Fruit fly (Drosophila melanogaster): Measurements from ENCODE around the gene CG34109.

Gene CG34109

DNA sequence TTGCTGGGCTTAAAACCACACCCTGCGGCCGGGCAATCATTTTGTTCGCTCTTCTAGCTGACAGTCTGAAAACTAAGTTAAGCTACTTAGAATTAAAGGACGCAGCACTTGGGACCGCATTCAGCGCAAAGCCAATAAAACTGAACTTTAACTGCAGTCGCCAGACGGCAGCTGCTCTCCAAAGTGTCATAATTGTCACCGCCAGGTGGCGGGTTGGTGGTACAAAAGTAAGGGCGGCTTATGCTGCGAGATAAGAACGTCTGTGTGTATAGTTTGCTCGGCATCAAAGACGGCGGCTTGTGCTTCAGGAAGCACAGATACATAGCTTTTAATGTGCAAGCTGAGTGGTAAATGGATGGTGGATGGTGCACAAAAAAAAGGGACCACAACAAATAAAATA is 14.9 kb downstream of the CG34109 start:
- no peak for TF ChIP-seq CG1832 (GFP tag; optimal IDR thresholded peaks at IDR 0.05)
- TF ChIP-seq CG30431 (GFP tag; optimal IDR thresholded peaks at IDR 0.05) = no peak
- TF ChIP-seq pita (GFP tag; optimal IDR thresholded peaks at IDR 0.05) = no peak
- TF ChIP-seq CG10979 (tag; optimal IDR thresholded peaks at IDR 0.05) = peak; percentile 74
- peak; percentile 73 for TF ChIP-seq CTCF (GFP tag; optimal IDR thresholded peaks at IDR 0.05)
- TF ChIP-seq Dip3 (GFP tag; optimal IDR thresholded peaks at IDR 0.05) = no peak
- TF ChIP-seq CG30020 (tag; optimal IDR thresholded peaks at IDR 0.05) = no peak
- no peak for TF ChIP-seq CG10147 (GFP tag; optimal IDR thresholded peaks at IDR 0.05)

DNA sequence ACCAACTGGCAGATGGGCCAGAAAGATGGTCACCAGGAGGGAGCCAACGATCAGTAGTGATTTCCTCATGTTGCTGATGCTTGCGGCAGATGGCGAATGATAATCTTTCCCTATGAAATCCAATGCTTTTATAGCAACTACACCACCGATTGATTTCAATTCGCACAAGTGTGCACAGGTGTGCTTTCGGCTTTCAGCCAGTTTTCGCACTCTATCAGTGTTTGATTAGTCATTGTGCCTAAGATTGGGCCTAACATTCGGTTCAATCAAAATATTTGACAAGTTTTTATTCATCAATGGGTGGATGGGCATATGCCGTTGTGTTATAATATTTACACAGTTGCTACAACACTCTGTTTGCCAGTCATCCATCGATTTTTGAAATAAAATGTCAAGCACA is 28.8 kb downstream of the CG34109 start, which contains the start of gene CG13135:
TSS of gene CG13135 (minus strand) at position 101 of the 400 bp plus-strand sequence.
- TF ChIP-seq Lhr (GFP tag; optimal IDR thresholded peaks at IDR 0.05) = no peak
- no peak for TF ChIP-seq vfl (GFP tag; optimal IDR thresholded peaks at IDR 0.05)
- TF ChIP-seq disco-r (GFP tag; optimal IDR thresholded peaks at IDR 0.05) = no peak
- TF ChIP-seq CG9609 (GFP tag; optimal IDR thresholded peaks at IDR 0.05) = no peak
- TF ChIP-seq prd (optimal IDR thresholded peaks at IDR 0.05) = no peak
- no peak for TF ChIP-seq prd (GFP tag; IDR thresholded peaks at IDR 0.05)
- no peak for TF ChIP-seq Optix (GFP tag; IDR thresholded peaks at IDR 0.05)
- no peak for TF ChIP-seq chn (GFP tag; optimal IDR thresholded peaks at IDR 0.05)
- no peak for TF ChIP-seq Gug (GFP tag; IDR thresholded peaks at IDR 0.05)
- no peak for TF ChIP-seq tup (GFP tag; optimal IDR thresholded peaks at IDR 0.05)
- TF ChIP-seq dan (GFP tag; IDR thresholded peaks at IDR 0.05) = no peak
- no peak for TF ChIP-seq CG10209 (GFP tag; optimal IDR thresholded peaks at IDR 0.05)
- no peak for TF ChIP-seq gcm2 (GFP tag; optimal IDR thresholded peaks at IDR 0.05)
- no peak for TF ChIP-seq CG32532 (GFP tag; IDR thresholded peaks at IDR 0.05)
- TF ChIP-seq CG4820 (GFP tag; optimal IDR thresholded peaks at IDR 0.05) = no peak
- TF ChIP-seq ash1 (GFP tag; optimal IDR thresholded peaks at IDR 0.05) = no peak
- no peak for TF ChIP-seq CG31388 (GFP tag; optimal IDR thresholded peaks at IDR 0.05)

dm6 chr2L:10123963-10124362 is 30.1 kb downstream of the CG34109 start:
- TF ChIP-seq jigr1 (GFP tag; IDR thresholded peaks at IDR 0.05) (no peak), CG18619 (GFP tag; optimal IDR thresholded peaks at IDR 0.05) (no peak), Tbp (GFP tag; optimal IDR thresholded peaks at IDR 0.05) (no peak), Vsx1 (GFP tag; optimal IDR thresholded peaks at IDR 0.05) (no peak), CG34422 (GFP tag; IDR thresholded peaks at IDR 0.05) (no peak), CG8281 (tag; optimal IDR thresholded peaks at IDR 0.05) (peak; percentile 70), crc (GFP tag; optimal IDR thresholded peaks at IDR 0.05) (no peak), psq (GFP tag; optimal IDR thresholded peaks at IDR 0.05) (no peak), pfk (GFP tag; optimal IDR thresholded peaks at IDR 0.05) (no peak), MBD-R2 (GFP tag; IDR thresholded peaks at IDR 0.05) (no peak), abd-A (tag; optimal IDR thresholded peaks at IDR 0.05) (peak; percentile 25), CTCF (GFP tag; optimal IDR thresholded peaks at IDR 0.05) (peak; percentile 82), CG11560 (tag; IDR thresholded peaks at IDR 0.05) (no peak), CG15514 (GFP tag; optimal IDR thresholded peaks at IDR 0.05) (no peak), Hmx (GFP tag; optimal IDR thresholded peaks at IDR 0.05) (no peak), Drgx (GFP tag; IDR thresholded peaks at IDR 0.05) (no peak), ap (GFP tag; IDR thresholded peaks at IDR 0.05) (no peak), Mad (GFP tag; optimal IDR thresholded peaks at IDR 0.05) (no peak)
